Worm (Caenorhabditis elegans): ENCODE results near the gene gphr-1.

- TF ChIP-seq pha-4 (tag; optimal IDR thresholded peaks at IDR 0.05) (no peak), lsy-2 (tag; optimal IDR thresholded peaks at IDR 0.05) (no peak), unc-62 (GFP tag; optimal IDR thresholded peaks at IDR 0.05) (no peak)
Measured at ce11 chrIII:12221452-12221851, 2.6 kb downstream of the gphr-1 start.
